Fruit fly (Drosophila melanogaster): ENCODE measurements around the gene Kul.

Gene Kul

DNA sequence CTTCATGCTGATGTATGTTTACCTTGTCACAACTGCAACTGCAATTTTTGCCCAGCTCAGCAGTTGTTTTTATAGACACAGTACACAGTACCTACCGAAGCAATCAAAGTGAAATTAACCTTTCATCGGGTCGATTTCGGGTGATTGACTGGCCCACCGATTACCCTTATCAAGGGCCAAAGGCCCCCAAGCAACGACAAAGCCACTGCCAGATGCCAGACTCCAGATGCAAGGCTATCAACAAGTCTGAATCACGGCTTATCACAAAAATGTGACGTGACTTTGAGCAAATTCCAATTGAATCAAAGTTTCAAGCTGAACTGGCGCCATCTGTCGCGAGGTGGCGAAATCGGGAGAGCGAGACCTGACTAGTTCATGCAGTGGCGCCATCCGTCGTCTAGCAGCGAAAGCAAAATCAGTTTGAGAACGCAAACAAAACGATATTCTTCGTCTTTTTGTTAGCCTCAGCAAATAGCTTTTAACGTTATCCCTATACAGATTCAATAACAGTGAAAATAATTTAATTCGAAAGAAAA is 8.8 kb upstream of the Kul start, which contains the start of gene Obp99b (continued):
- TF ChIP-seq Taf1 (GFP tag; IDR thresholded peaks at IDR 0.05) (no peak), slou (GFP tag; optimal IDR thresholded peaks at IDR 0.05) (no peak), aop (GFP tag; IDR thresholded peaks at IDR 0.05) (peak; percentile 35; the same call in 1 of the 2 replicates), sc (optimal IDR thresholded peaks at IDR 0.05) (no peak), sc (GFP tag; optimal IDR thresholded peaks at IDR 0.05) (peak; percentile 80), oc (tag; optimal IDR thresholded peaks at IDR 0.05) (peak; percentile 36), CG15696 (tag; optimal IDR thresholded peaks at IDR 0.05) (peak; percentile 67), CG15601 (tag; optimal IDR thresholded peaks at IDR 0.05) (peak; percentile 62), nom (GFP tag; optimal IDR thresholded peaks at IDR 0.05) (peak; percentile 75), CG9727 (GFP tag; optimal IDR thresholded peaks at IDR 0.05) (peak; percentile 73), abd-A (tag; optimal IDR thresholded peaks at IDR 0.05) (no peak), chinmo (GFP tag; IDR thresholded peaks at IDR 0.05; ENCODE audit: partially characterized antibody) (peak; percentile 61; the same call in 1 of the 4 replicates), NK7.1 (GFP tag; optimal IDR thresholded peaks at IDR 0.05) (peak; percentile 70), CG9437 (GFP tag; optimal IDR thresholded peaks at IDR 0.05) (peak; percentile 60), Sry-δ (GFP tag; optimal IDR thresholded peaks at IDR 0.05) (peak; percentile 9), CG11456 (GFP tag; IDR thresholded peaks at IDR 0.05) (peak; percentile 96), inv (GFP tag; IDR thresholded peaks at IDR 0.05; ENCODE audit: partially characterized antibody) (no peak), ham (GFP tag; IDR thresholded peaks at IDR 0.05) (no peak; the same call in 1 of the 2 replicates), CG16815 (GFP tag; optimal IDR thresholded peaks at IDR 0.05) (peak; percentile 58), al (GFP tag; IDR thresholded peaks at IDR 0.05) (peak; percentile 41; the same call in 1 of the 2 replicates), dan (GFP tag; IDR thresholded peaks at IDR 0.05) (no peak), HLH4C (GFP tag; IDR thresholded peaks at IDR 0.05; ENCODE audit: partially characterized antibody) (no peak), CG17612 (GFP tag; IDR thresholded peaks at IDR 0.05) (peak; percentile 57; the same call in 1 of the 2 replicates), CG2199 (GFP tag; IDR thresholded peaks at IDR 0.05) (peak; percentile 95), Atf-2 (GFP tag; optimal IDR thresholded peaks at IDR 0.05) (peak; percentile 77), pnt (GFP tag; optimal IDR thresholded peaks at IDR 0.05) (peak; percentile 42), unpg (GFP tag; optimal IDR thresholded peaks at IDR 0.05) (peak; percentile 80), CG3281 (GFP tag; optimal IDR thresholded peaks at IDR 0.05) (peak; percentile 79), Lim3 (GFP tag; IDR thresholded peaks at IDR 0.05) (no peak), Deaf1 (tag; optimal IDR thresholded peaks at IDR 0.05) (no peak), fd64A (GFP tag; optimal IDR thresholded peaks at IDR 0.05) (peak; percentile 87), zfh2 (GFP tag; optimal IDR thresholded peaks at IDR 0.05) (no peak), sna (GFP tag; IDR thresholded peaks at IDR 0.05; ENCODE audit: partially characterized antibody) (no peak), gcm2 (GFP tag; optimal IDR thresholded peaks at IDR 0.05) (peak; percentile 35), CG5245 (GFP tag; optimal IDR thresholded peaks at IDR 0.05) (peak; percentile 91), CoRest (tag; optimal IDR thresholded peaks at IDR 0.05) (peak; percentile 50), CG7357 (GFP tag; IDR thresholded peaks at IDR 0.05) (peak; percentile 55; the same call in 1 of the 3 replicates), CG7839 (tag; optimal IDR thresholded peaks at IDR 0.05) (peak; percentile 74), CG6683 (GFP tag; optimal IDR thresholded peaks at IDR 0.05) (no peak), Nf-YB (GFP tag; optimal IDR thresholded peaks at IDR 0.05) (peak; percentile 40), zen2 (GFP tag; IDR thresholded peaks at IDR 0.05; ENCODE audit: partially characterized antibody) (no peak), ato (GFP tag; IDR thresholded peaks at IDR 0.05; ENCODE audit: partially characterized antibody) (no peak), Chrac-16 (GFP tag; optimal IDR thresholded peaks at IDR 0.05) (peak; percentile 75), unc-4 (GFP tag; IDR thresholded peaks at IDR 0.05; ENCODE audit: partially characterized antibody) (no peak), Sry-β (GFP tag; optimal IDR thresholded peaks at IDR 0.05) (peak; percentile 54), run (tag; optimal IDR thresholded peaks at IDR 0.05) (no peak), fru (optimal IDR thresholded peaks at IDR 0.05) (no peak), CG8924 (tag; optimal IDR thresholded peaks at IDR 0.05) (peak; percentile 11), Tbp (GFP tag; optimal IDR thresholded peaks at IDR 0.05) (no peak), CG6175 (GFP tag; IDR thresholded peaks at IDR 0.05) (peak; percentile 68; the same call in 2 of the 3 replicates)

All from whole organism, embryonic.